Worm (Caenorhabditis elegans) whole organism, late embryonic: Measurements from ENCODE around the gene pmp-4.

ENCODE experiments used
- ceh-2 ChIP-seq: sonication (generic microtip); optimal IDR thresholded peaks from 2 replicates; lab custom pipeline; 2016; ENCODE audit warnings: missing genotype, missing genetic modification characterization, missing compliant biosample characterization
- ets-4 ChIP-seq: sonication (generic microtip); optimal IDR thresholded peaks from 2 replicates; lab custom pipeline; 2016; ENCODE audit warnings: missing genetic modification characterization, missing compliant biosample characterization
- eyg-1 ChIP-seq: sonication (generic microtip); optimal IDR thresholded peaks from 2 replicates; lab custom pipeline; 2016; ENCODE audit warnings: missing genotype, missing genetic modification characterization, missing compliant biosample characterization
- nfya-1 ChIP-seq: sonication (generic microtip); optimal IDR thresholded peaks from 2 replicates; lab custom pipeline; 2017; ENCODE audit warnings: missing genetic modification characterization, mild to moderate bottlenecking, missing compliant biosample characterization, antibody characterized with exemption, moderate library complexity
- pha-2 ChIP-seq: sonication (generic microtip); optimal IDR thresholded peaks from 2 replicates; lab custom pipeline; 2017; ENCODE audit warnings: mild to moderate bottlenecking, missing genetic modification characterization, missing compliant biosample characterization
- pha-4 ChIP-seq: fragments of 150-350 bp; optimal IDR thresholded peaks from 2 replicates; lab custom pipeline; 2018; ENCODE audit warnings: missing biosample characterization, missing genetic modification reagents, missing genetic modification characterization

ce11 chrIV:17453996-17454395 is 48.6 kb upstream of the pmp-4 start:
- TF ChIP-seq ceh-2 (tag; lab: Kevin White, UChicago) (no peak), ets-4 (no peak), pha-2 (tag; lab: Kevin White, UChicago) (no peak), nfya-1 (tag; lab: Kevin White, UChicago) (no peak), eyg-1 (tag; lab: Kevin White, UChicago) (no peak), pha-4 (no peak)
